Fruit fly (Drosophila melanogaster) whole organism, prepupa: ENCODE results near the gene CG15414.

Source experiments
- CG10631 ChIP-seq: fragments of 200-800 bp; sonication (Bioruptor generic); optimal IDR thresholded peaks from 2 replicates; lab custom pipeline; 2016; ENCODE audit warnings: missing biosample characterization, missing genetic modification characterization
- CG10669 ChIP-seq: fragments of 200-800 bp; sonication (Bioruptor generic); optimal IDR thresholded peaks from 3 replicates; lab custom pipeline; 2018; ENCODE audit warnings: missing biosample characterization, mild to moderate bottlenecking, missing genetic modification characterization, moderate library complexity
- CG11762 ChIP-seq: fragments of 200-800 bp; sonication (Bioruptor generic); optimal IDR thresholded peaks from 3 replicates; lab custom pipeline; 2016; ENCODE audit warnings: missing biosample characterization, missing genetic modification characterization; ENCODE audit not compliant: insufficient read depth
- CG11902 ChIP-seq: fragments of 200-800 bp; sonication (Bioruptor generic); optimal IDR thresholded peaks from 3 replicates; lab custom pipeline; 2016; ENCODE audit warnings: missing biosample characterization, missing genetic modification characterization
- CG15336 ChIP-seq: fragments of 200-800 bp; sonication (Bioruptor generic); IDR thresholded peaks from 2 replicates; pipeline ENCODE4 v1.3.6; 2022; ENCODE audit warnings: missing biosample characterization, missing genetic modification characterization
- CG1621 ChIP-seq: fragments of 200-800 bp; sonication (Bioruptor generic); optimal IDR thresholded peaks from 3 replicates; lab custom pipeline; 2018; ENCODE audit warnings: missing biosample characterization, mild to moderate bottlenecking, missing genetic modification characterization
- CG3032 ChIP-seq: fragments of 200-800 bp; optimal IDR thresholded peaks from 2 replicates; lab custom pipeline; 2019; ENCODE audit warnings: missing biosample characterization, mild to moderate bottlenecking, missing genetic modification characterization, moderate library complexity
- CG31627 ChIP-seq: fragments of 200-800 bp; sonication (Bioruptor generic); optimal IDR thresholded peaks from 3 replicates; lab custom pipeline; 2016; ENCODE audit warnings: missing biosample characterization, missing genetic modification characterization
- CG32006 ChIP-seq: fragments of 200-800 bp; sonication (Bioruptor generic); optimal IDR thresholded peaks from 3 replicates; lab custom pipeline; 2017; ENCODE audit warnings: missing biosample characterization, mild to moderate bottlenecking, missing genetic modification characterization
- CG3919 ChIP-seq: fragments of 200-800 bp; sonication (Bioruptor generic); optimal IDR thresholded peaks from 3 replicates; lab custom pipeline; 2016; ENCODE audit warnings: missing biosample characterization, missing genetic modification characterization
- CG4318 ChIP-seq: fragments of 200-800 bp; sonication (Bioruptor generic); optimal IDR thresholded peaks from 3 replicates; lab custom pipeline; 2017; ENCODE audit warnings: missing biosample characterization, mild to moderate bottlenecking, missing genetic modification characterization
- CG6808 ChIP-seq: fragments of 200-800 bp; sonication (Bioruptor generic); optimal IDR thresholded peaks from 3 replicates; lab custom pipeline; 2017; ENCODE audit warnings: missing biosample characterization, missing genetic modification characterization, mild to moderate bottlenecking, moderate library complexity, missing genetic modification reagents
- CG6854 ChIP-seq: fragments of 200-800 bp; sonication (Bioruptor generic); optimal IDR thresholded peaks from 2 replicates; lab custom pipeline; 2017; ENCODE audit warnings: missing biosample characterization, mild to moderate bottlenecking, missing genetic modification characterization
- CG8119 ChIP-seq: fragments of 200-800 bp; sonication (Bioruptor generic); IDR thresholded peaks from 3 replicates; pipeline ENCODE4 v1.3.6; 2022; ENCODE audit warnings: missing biosample characterization, missing genetic modification characterization
- CG8319 ChIP-seq: fragments of 200-800 bp; sonication (Bioruptor generic); optimal IDR thresholded peaks from 3 replicates; lab custom pipeline; 2016; ENCODE audit warnings: missing biosample characterization, missing genetic modification characterization
- CG8632 ChIP-seq: fragments of 200-800 bp; sonication (Bioruptor generic); optimal IDR thresholded peaks from 3 replicates; lab custom pipeline; 2016; ENCODE audit warnings: missing biosample characterization, missing genetic modification characterization
- Eip93F ChIP-seq: fragments of 200-800 bp; sonication (Bioruptor generic); optimal IDR thresholded peaks from 2 replicates; lab custom pipeline; 2016; ENCODE audit warnings: missing biosample characterization, mild to moderate bottlenecking, missing genetic modification characterization
- Ets96B ChIP-seq: fragments of 200-800 bp; optimal IDR thresholded peaks from 2 replicates; lab custom pipeline; 2019; ENCODE audit warnings: missing biosample characterization, mild to moderate bottlenecking, missing genetic modification characterization, moderate library complexity
- Gug ChIP-seq: fragments of 200-800 bp; sonication (Bioruptor generic); IDR thresholded peaks from 2 replicates; pipeline ENCODE4 v1.3.6; 2022; ENCODE audit warnings: missing biosample characterization, missing genetic modification characterization
- Hr38 ChIP-seq: sonication (Bioruptor generic); optimal IDR thresholded peaks from 2 replicates; lab custom pipeline; 2016; ENCODE audit warnings: missing biosample characterization, missing genetic modification characterization
- Met ChIP-seq: fragments of 200-800 bp; sonication (Bioruptor generic); optimal IDR thresholded peaks from 3 replicates; lab custom pipeline; 2016; ENCODE audit warnings: missing biosample characterization, missing genetic modification characterization
- Smox ChIP-seq: fragments of 200-800 bp; sonication (Bioruptor generic); optimal IDR thresholded peaks from 3 replicates; lab custom pipeline; 2016; ENCODE audit warnings: missing biosample characterization, missing genetic modification characterization
- Sox102F ChIP-seq: fragments of 200-800 bp; sonication (Bioruptor generic); optimal IDR thresholded peaks from 2 replicates; lab custom pipeline; 2016; ENCODE audit warnings: missing biosample characterization, mild to moderate bottlenecking, missing genetic modification characterization
- Sox14 ChIP-seq: fragments of 200-800 bp; sonication (Bioruptor generic); optimal IDR thresholded peaks from 3 replicates; lab custom pipeline; 2016; ENCODE audit warnings: missing biosample characterization, missing genetic modification characterization
- Sox15 ChIP-seq: fragments of 200-800 bp; sonication (Bioruptor generic); optimal IDR thresholded peaks from 3 replicates; lab custom pipeline; 2016; ENCODE audit warnings: missing biosample characterization, missing genetic modification characterization
- achi ChIP-seq: fragments of 200-800 bp; sonication (Bioruptor generic); optimal IDR thresholded peaks from 3 replicates; lab custom pipeline; 2016; ENCODE audit warnings: missing biosample characterization, missing genetic modification characterization
- cyc ChIP-seq: fragments of 200-800 bp; sonication (Bioruptor generic); optimal IDR thresholded peaks from 3 replicates; lab custom pipeline; 2016; ENCODE audit warnings: missing biosample characterization, missing genetic modification characterization
- dsx ChIP-seq: fragments of 200-800 bp; optimal IDR thresholded peaks from 3 replicates; lab custom pipeline; 2019; ENCODE audit warnings: missing biosample characterization, mild to moderate bottlenecking, missing genetic modification characterization, moderate library complexity; ENCODE audit not compliant: poor library complexity, severe bottlenecking
- eg ChIP-seq: fragments of 200-800 bp; sonication (Bioruptor generic); IDR thresholded peaks from 3 replicates; pipeline ENCODE4 v1.3.6; 2022; ENCODE audit warnings: missing biosample characterization, missing genetic modification characterization
- esn ChIP-seq: fragments of 200-800 bp; sonication (Bioruptor generic); optimal IDR thresholded peaks from 2 replicates; lab custom pipeline; 2016; ENCODE audit warnings: missing biosample characterization, mild to moderate bottlenecking, missing genetic modification characterization, moderate library complexity
- fd59A ChIP-seq: fragments of 200-800 bp; sonication (Bioruptor generic); optimal IDR thresholded peaks from 2 replicates; lab custom pipeline; 2017; ENCODE audit warnings: missing biosample characterization, mild to moderate bottlenecking, missing genetic modification characterization, missing genetic modification reagents
- fkh ChIP-seq: fragments of 200-800 bp; sonication (Bioruptor generic); optimal IDR thresholded peaks from 3 replicates; lab custom pipeline; 2017; ENCODE audit warnings: missing biosample characterization, mild to moderate bottlenecking, missing genetic modification characterization, moderate library complexity
- lz ChIP-seq: fragments of 200-800 bp; sonication (Bioruptor generic); optimal IDR thresholded peaks from 3 replicates; lab custom pipeline; 2016; ENCODE audit warnings: missing biosample characterization, missing genetic modification characterization
- salr ChIP-seq, 2 experiments: fragments of 200-800 bp; sonication (Bioruptor generic); optimal IDR thresholded peaks; 3 replicates each; lab custom pipeline; 2016 to 2018; ENCODE audit warnings: missing biosample characterization in 2 of 2, missing genetic modification characterization in 2 of 2, mild to moderate bottlenecking in 1 of 2
- svp ChIP-seq: fragments of 200-800 bp; sonication (Bioruptor generic); peaks from one replicate; lab custom pipeline; 2016; ENCODE audit warnings: missing biosample characterization, missing genetic modification characterization

The CG15414 gene

DNA sequence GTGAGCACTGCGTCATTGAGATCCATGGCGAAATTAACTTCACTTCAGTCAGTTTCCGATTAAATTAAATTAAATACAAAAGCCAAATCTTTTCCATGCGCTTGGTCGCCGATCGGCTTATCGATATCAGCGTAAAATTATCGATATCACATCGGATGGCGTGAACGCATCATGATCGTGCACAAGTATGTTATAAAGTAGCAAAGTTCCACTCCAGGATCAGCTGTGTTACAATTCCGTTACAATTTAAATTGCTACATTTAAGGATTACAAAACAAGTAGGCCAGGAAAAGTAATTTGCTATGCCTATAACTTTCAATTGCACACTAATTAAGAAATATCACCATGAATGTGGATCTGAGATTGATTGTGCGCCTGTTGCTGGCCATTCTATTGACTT, 21.0 kb downstream of the CG15414 start, which contains the start of the genes Pif1 and CG31776:
TSS of gene Pif1 (minus strand) at position 136 of the 400 bp plus-strand sequence.
TSS of gene CG31776 (plus strand) at position 314 of the 400 bp plus-strand sequence.
- no peak for TF ChIP-seq CG8319 (GFP tag; lab: Kevin White, UChicago)
- TF ChIP-seq CG10669 (GFP tag; lab: Kevin White, UChicago), result no peak
- TF ChIP-seq achi, result no peak
- TF ChIP-seq CG31627 (GFP tag; lab: Kevin White, UChicago), result no peak
- no peak for TF ChIP-seq CG4318
- TF ChIP-seq cyc (GFP tag; lab: Kevin White, UChicago), result no peak
- no peak for TF ChIP-seq dsx
- no peak for TF ChIP-seq CG32006
- no peak for TF ChIP-seq Eip93F (GFP tag; lab: Kevin White, UChicago)
- TF ChIP-seq eg (GFP tag; lab: Robert Waterston, UW), result no peak
- no peak for TF ChIP-seq Hr38
- no peak for TF ChIP-seq Sox102F (GFP tag; lab: Kevin White, UChicago)
- no peak for TF ChIP-seq CG8632
- no peak for TF ChIP-seq esn (GFP tag; lab: Kevin White, UChicago)

DNA sequence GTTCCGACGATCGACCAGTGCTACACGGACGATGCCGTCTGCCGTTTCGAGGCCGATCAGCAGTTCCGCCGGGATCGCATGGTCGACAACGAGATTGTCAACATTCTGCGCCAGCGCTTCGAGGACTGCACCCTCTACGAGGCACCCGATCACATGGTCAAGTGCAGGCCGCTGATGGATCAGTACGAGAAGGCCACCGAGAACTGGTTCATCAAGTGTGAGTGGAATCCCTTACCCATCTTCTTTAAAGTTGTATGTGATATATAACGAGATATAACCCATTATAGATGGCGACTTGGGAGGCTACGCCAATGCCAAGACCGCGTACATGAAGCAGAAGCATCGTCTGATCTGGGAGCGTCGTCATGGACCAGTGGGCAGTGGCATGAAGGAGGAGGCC, 24.0 kb downstream of the CG15414 start:
- TF ChIP-seq Sox14 (GFP tag; lab: Kevin White, UChicago), result no peak

DNA sequence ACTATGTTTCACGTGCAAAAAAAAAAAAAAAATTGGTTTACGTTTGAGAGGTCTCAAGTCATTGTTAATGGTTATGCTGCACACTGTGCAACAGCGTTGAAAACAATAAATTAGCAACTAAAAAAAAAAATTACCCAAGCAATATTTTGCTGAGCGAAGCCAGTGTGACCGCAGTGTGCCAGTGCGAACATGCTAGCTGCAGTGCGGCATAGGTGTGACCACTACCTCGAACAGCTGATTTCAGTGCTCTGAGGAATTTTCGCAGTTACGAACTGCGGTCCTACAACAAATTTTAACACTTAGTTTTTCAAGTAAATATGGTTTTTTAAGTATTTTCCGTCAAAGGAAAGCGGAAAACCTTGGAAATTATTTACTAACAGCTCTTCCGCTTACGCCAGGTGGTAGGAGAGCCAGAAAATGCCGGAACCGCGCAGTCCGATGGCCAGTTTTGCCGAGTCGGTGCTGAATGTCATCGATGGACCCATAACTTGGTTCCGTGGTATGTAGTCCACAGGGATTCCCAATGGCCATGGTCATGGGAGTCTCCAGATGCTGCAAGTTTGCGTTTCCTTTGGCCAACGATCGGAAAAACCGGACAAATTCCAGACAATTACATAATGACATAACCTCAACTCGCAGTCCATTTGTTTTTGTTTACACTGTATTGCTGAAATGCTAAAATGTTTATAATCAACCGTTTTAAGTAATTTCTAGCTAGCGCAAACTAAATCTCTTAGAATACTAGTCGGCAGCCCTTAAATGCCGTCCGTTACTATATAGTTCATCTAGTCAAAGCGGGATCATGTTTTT, 24.7 kb downstream of the CG15414 start, which contains the start of the genes msl-2 and ND-PDSW:
TSS of gene msl-2 (minus strand) at position 195 of the 810 bp plus-strand sequence.
TSS of gene ND-PDSW (plus strand) at position 240 of the 810 bp plus-strand sequence.
- no peak for TF ChIP-seq CG11762 (GFP tag; lab: Kevin White, UChicago)
- peak; percentile 68 for TF ChIP-seq fkh (GFP tag; lab: Kevin White, UChicago)
- no peak for TF ChIP-seq Sox102F (GFP tag; lab: Kevin White, UChicago)

DNA sequence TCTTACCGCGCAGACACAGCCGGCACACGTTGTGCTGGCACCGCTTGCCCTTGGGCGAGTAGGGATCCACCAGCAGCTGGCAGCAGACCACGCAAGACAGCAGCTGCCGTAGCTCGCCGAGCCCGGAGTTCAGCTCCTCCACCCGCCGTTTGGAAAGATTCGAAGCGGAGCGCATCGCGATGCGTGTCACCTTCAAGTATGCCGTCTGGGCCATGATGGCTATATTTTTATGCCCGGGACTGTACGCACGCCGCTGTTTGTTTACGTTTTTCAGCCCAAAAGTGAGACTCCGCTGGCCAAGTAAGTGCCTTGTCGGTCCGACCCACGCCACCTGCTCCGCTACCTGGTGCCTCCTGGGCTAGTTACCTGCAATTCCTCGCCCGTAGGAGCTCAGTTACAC, 25.4 kb downstream of the CG15414 start:
- TF ChIP-seq CG11762 (GFP tag; lab: Kevin White, UChicago) (no peak), Sox15 (GFP tag; lab: Kevin White, UChicago) (no peak), Hr38 (no peak)

DNA sequence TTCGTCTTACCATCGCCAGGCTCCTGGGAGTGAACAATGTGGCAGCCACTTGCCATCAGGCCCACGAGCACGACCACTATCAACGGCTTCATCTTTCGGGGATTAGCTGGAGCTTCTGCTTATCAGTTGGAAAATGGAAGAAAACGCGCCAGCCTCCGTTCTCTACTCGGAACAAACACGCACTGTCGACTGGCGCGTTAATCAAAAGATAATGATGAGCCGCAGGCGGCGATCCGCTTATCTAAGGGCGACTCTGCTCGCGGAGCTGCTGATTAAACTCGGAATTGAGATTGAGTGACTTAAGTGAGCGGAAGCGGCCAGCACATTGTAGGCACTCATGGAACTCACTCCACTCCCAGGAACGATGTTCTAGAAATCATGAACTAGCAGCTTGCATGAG, 29.1 kb downstream of the CG15414 start, which contains the start of gene CG3246:
TSS of gene CG3246 (minus strand) at position 193 of the 400 bp plus-strand sequence.
- TF ChIP-seq svp (GFP tag; lab: Kevin White, UChicago) (peak; percentile 94), CG3032 (tag; lab: Kevin White, UChicago) (no peak)

DNA sequence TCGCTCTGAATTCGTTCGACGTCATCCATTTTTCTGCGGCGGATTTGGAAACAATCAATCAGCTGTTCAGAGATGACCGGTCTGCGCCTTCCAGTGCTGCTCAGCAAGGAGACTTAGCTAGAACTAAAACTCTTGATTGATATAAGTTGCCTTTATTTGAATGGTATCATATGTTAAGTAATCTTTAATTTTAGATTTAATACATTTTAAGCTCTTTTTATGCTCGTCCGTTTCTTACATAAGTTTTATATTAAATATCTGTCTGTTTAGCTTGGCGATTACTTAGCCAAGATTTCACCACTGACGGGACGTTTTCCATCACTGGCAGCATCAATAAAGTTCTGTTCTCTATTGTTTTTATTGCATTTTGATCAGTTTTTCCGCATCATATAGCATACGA, 33.9 kb downstream of the CG15414 start, which contains the start of the genes Cog3 and Sec5:
TSS of gene Cog3 (minus strand) at position 58 of the 400 bp plus-strand sequence.
TSS of gene Sec5 (plus strand) at position 296 of the 400 bp plus-strand sequence.
- TF ChIP-seq CG15336, result no peak
- no peak for TF ChIP-seq CG10631 (GFP tag; lab: Kevin White, UChicago)
- TF ChIP-seq esn (GFP tag; lab: Kevin White, UChicago), result peak; percentile 77
- peak; percentile 52 for TF ChIP-seq CG6854 (GFP tag; lab: Kevin White, UChicago)
- peak; percentile 35 for TF ChIP-seq cyc (GFP tag; lab: Kevin White, UChicago)
- peak; percentile 41; the same call in 1 of the 3 replicates for TF ChIP-seq eg (GFP tag; lab: Robert Waterston, UW)
- TF ChIP-seq CG8119 (GFP tag; lab: Robert Waterston, UW), result peak; percentile 58; the same call in 1 of the 3 replicates
- TF ChIP-seq CG31627 (GFP tag; lab: Kevin White, UChicago), result peak; percentile 52
- TF ChIP-seq CG11902 (GFP tag; lab: Kevin White, UChicago), result peak; percentile 36
- TF ChIP-seq CG1621, result no peak
- no peak for TF ChIP-seq Met (GFP tag; lab: Kevin White, UChicago)
- no peak for TF ChIP-seq Hr38
- TF ChIP-seq CG6808 (GFP tag; lab: Kevin White, UChicago), result no peak
- no peak for TF ChIP-seq fkh (GFP tag; lab: Kevin White, UChicago)
- peak; percentile 66 for TF ChIP-seq lz (GFP tag; lab: Kevin White, UChicago)
- TF ChIP-seq salr (GFP tag; optimal IDR thresholded peaks at IDR 0.05; lab: Kevin White, UChicago), result peak in 1 of 2 experiments; percentile 23
- TF ChIP-seq Eip93F (GFP tag; lab: Kevin White, UChicago), result no peak
- peak; percentile 37 for TF ChIP-seq fd59A
- TF ChIP-seq CG3919 (GFP tag; lab: Kevin White, UChicago), result no peak
- peak; percentile 49 for TF ChIP-seq Ets96B
- peak; percentile 71 for TF ChIP-seq CG3032 (tag; lab: Kevin White, UChicago)
- peak; percentile 31; the same call in 1 of the 2 replicates for TF ChIP-seq Gug (GFP tag; lab: Robert Waterston, UW)
- TF ChIP-seq Sox14 (GFP tag; lab: Kevin White, UChicago), result peak; percentile 80
- no peak for TF ChIP-seq Smox (GFP tag; lab: Kevin White, UChicago)
